Worm (Caenorhabditis elegans) whole organism, L4/young adult: ENCODE results near the gene F35E8.7.
"Not testable (repeated sequence)": the region's sequence is repeated elsewhere in the genome, so short reads cannot be mapped to it uniquely, and the experiment has no call there.

Experiments used
- W03F9.2 ChIP-seq: fragments of 150-350 bp; optimal IDR thresholded peaks from 2 replicates; lab custom pipeline; 2014; ENCODE audit warnings: missing biosample characterization, missing genetic modification characterization
- dao-5 ChIP-seq: sonication (generic microtip); optimal IDR thresholded peaks from 2 replicates; lab custom pipeline; 2016; ENCODE audit warnings: missing genotype, missing genetic modification characterization, moderate library complexity, missing compliant biosample characterization
- him-1 ChIP-seq: sonication (generic microtip); optimal IDR thresholded peaks from 2 replicates; lab custom pipeline; 2016; ENCODE audit warnings: missing genotype, missing genetic modification reagents, missing genetic modification characterization, missing compliant biosample characterization

The F35E8.7 gene

DNA sequence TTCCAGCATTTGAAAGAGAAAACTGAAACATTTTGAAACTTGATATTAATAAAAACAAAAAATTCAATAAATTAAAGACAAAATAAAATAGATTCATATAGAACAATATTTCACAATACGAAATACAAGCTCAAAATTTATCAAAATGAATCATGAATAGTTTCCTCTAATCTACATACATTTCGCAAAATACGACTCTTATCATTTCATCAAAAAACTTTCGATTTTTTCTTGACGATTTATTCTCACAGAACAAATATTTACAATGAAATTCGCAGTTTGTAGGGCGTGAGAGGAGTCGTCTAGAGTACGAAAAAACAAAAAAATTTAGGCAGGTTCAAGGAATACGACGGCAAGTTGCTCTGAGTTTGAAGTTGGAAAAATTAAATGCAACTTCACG lies 23.7 kb upstream of the F35E8.7 start:
- TF ChIP-seq W03F9.2 (tag; lab: Kevin White, UChicago) (no peak), dao-5 (no peak), him-1 (no peak)

DNA sequence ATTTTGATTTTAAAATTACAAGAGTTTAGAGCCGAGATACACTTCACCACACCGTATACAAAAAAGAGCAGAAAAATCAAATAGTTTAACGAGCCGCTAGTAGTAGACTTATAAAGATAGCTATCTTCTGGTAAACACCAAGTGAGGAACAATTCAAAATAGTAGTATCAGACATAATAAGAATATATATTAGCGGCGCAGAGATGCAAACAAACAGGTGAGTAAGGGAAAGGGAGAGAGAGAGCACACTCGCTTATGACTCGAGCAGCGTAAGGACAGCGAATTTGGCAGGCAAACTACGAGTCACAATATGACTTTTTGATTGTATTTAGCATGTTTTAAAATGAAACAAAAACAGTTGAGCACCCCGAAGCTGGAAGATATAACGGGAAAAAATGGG lies 22.5 kb upstream of the F35E8.7 start:
- TF ChIP-seq dao-5 (no peak), W03F9.2 (tag; lab: Kevin White, UChicago) (no peak), him-1 (no peak)

DNA sequence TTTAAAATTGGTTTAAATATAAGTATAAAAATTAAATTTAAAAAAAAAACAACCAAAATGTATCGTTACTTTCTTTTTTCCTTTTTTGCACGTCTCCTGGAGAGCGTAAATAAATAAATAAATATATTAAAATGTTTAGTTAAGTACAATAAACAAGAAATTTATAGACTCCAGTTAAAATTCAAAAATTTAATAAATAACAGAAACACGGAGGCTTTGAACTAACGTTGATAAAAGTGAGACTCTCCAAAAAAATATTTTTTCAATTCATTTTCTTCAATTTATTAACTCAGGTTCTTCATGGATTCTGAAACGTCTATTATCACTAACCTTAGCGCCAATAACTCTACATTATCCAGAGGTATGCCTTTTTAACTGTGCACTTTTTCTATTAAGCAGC lies 22.1 kb upstream of the F35E8.7 start, which contains the start of gene T06C12.12:
Gene T06C12.12 (plus strand): TSS at position 301 of the 400 bp plus-strand sequence.
- TF ChIP-seq him-1 = no peak
- TF ChIP-seq dao-5 = no peak
- no peak for TF ChIP-seq W03F9.2 (tag; lab: Kevin White, UChicago)

DNA sequence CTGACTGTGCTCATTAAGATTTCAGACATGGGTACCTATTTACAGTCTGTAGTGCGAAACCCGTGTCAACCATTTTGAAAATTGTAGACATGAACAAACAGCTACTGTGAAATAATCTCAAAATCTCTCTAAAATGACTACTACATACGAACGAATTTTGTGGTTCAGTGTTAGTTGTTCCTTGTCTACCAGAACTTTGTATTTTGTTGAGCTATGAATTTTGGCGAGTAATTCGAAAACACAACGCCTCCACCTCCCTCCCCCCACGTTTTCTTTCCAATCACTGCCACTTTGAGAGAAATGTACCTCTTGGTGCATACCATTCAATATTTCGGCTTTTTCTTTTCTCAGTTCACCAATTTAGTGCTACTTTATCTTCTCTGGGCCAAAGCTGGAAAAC lies 21.1 kb upstream of the F35E8.7 start, which contains the start of gene T06C12.11:
Gene T06C12.11 (plus strand): TSS at position 301 of the 400 bp plus-strand sequence.
- TF ChIP-seq him-1 (no peak), dao-5 (no peak), W03F9.2 (tag; lab: Kevin White, UChicago) (no peak)

DNA sequence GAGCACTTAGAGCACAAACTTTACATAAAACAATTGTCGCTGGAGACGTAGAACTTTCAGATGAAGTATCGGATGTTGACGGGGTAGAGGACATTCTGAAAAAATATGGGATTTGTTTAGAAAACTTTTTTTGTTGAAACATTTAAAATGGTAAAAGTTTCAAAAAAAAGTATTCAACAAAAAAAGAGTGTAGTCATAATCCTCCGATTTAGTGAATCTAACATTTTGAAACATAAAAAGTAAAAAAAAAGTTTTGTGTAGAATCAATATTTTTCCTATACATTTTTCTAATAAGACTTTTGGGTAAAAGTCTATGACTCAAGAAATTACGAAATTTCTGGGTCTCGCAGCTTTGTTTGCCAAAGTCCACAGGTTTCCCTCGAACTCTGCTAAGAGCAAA lies 17.1 kb upstream of the F35E8.7 start, which contains the start of gene nhr-213:
Gene nhr-213 (minus strand): TSS at position 101 of the 400 bp plus-strand sequence.
- TF ChIP-seq him-1 (no peak), W03F9.2 (tag; lab: Kevin White, UChicago) (no peak), dao-5 (no peak)

DNA sequence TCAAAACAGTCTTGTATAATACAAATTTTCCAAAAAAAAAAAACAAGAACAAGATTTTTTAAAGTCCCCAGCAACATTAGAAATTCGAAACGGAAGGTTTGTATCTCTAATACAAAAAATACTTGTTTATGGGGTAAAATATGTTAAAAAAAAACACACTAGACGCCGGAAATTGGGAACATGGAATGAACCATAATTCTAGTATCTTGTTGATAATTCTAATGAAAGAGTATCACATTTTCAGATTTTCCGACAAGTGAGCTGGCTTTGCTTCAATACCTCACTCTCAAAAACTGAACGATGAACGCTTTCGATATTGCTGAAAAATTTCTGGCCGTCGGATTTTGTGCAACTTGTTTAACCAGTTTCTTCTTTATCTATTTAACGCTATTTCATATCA lies 16.1 kb upstream of the F35E8.7 start, which contains the start of gene str-60:
Gene str-60 (plus strand): TSS at position 301 of the 400 bp plus-strand sequence.
- TF ChIP-seq dao-5 = no peak
- TF ChIP-seq him-1 = no peak
- TF ChIP-seq W03F9.2 (tag; lab: Kevin White, UChicago) = no peak

DNA sequence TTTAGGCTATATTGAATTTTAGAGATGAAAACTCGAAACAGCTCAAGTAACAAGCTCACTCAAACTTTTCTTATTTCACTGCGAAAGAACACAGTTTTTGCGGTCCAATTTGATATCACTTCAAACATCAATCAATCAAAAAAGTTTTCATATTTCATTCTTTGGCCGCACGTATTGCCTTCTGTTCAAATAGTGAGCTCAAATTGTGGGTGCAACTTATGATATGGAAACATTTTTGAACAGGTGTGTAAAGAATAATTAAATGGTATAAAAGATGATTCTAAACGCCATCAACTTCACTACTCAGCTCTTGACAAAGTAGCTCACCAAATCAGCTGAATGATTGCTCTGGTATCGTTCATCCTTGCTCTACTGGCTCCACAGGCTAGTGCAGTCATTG lies 14.1 kb upstream of the F35E8.7 start, which contains the start of gene T06C12.14:
Gene T06C12.14 (plus strand): TSS at position 301 of the 400 bp plus-strand sequence.
- no peak for TF ChIP-seq him-1
- no peak for TF ChIP-seq dao-5
- TF ChIP-seq W03F9.2 (tag; lab: Kevin White, UChicago) = no peak

DNA sequence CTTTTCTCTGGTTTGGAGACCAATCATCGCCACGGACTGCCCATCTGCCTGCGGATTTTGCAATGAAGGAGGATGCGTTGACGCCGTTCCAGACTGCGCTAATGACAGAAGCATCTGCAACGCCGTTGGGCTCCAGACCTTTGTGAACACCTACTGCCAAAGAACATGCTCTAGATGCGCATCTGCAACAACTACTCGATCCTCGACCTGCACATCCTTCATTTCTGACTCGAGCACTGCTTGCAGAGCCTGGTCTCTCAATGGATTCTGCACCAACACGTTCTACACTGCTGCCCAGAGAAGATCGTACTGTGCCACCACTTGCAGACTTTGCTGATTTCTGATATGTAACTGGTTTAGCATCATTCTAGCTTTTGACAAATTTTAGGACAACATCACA lies 13.2 kb upstream of the F35E8.7 start:
- TF ChIP-seq him-1 = no peak

DNA sequence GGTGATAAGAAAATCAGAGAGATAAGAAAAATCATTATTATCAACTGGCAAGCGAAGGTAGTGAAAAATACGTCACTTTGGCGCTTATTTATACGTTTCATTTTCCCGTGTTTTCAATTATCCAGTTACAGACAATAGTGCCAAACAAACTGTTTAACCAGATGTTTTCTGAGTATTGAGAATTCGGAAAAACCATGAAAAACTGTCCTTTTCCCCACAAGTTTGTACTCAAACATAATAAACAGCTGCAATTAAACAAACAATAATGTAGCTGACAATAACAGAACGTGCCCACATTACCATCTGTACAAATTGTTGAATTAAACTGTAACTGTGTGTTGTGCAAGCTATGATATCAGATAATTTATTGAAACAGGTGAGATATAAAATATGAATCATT lies 8.3 kb upstream of the F35E8.7 start, which contains the start of the genes F35E8.1 and F35E8.2:
Gene F35E8.1 (minus strand): TSS at position 101 of the 400 bp plus-strand sequence.
Gene F35E8.2 (plus strand): TSS at position 132 of the 400 bp plus-strand sequence.
- TF ChIP-seq W03F9.2 (tag; lab: Kevin White, UChicago); him-1; dao-5: not testable (repeated sequence)

DNA sequence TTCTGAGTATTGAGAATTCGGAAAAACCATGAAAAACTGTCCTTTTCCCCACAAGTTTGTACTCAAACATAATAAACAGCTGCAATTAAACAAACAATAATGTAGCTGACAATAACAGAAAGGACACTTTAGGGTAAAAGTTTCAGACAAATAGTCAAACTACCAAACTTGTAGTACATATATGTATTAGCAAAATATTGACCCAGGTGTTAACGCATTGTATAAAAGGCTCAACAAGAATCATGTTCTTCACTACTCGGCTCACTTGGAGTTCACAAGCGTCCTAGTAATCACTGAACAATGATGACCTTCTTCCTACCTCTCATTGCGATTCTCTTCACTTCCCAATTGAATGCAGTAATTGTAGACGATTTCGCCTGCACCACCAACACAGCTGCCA lies 2.0 kb upstream of the F35E8.7 start, which contains the start of gene F35E8.6:
Gene F35E8.6 (plus strand): TSS at position 301 of the 400 bp plus-strand sequence.
- TF ChIP-seq W03F9.2 (tag; lab: Kevin White, UChicago) = no peak
- TF ChIP-seq him-1 = no peak
- TF ChIP-seq dao-5 = no peak

DNA sequence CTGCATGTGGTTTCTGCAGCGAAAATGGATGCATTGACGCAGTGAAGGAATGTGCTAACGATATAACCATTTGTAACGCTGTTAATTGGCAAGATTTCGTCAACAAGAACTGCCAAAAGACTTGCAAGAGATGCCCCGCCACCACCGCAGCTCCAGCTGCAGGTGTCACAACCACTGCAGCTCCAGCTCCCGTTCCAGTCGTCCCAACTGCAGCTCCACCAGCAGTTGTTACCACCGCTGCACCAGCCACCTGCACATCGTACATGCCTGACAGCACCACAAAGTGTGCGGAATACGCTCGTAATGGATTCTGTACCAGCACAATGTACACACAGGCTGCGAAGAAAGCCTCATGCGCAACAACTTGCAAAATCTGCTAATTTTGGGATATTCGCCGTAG lies 1.1 kb upstream of the F35E8.7 start:
- TF ChIP-seq W03F9.2 (tag; lab: Kevin White, UChicago) (no peak), him-1 (no peak), dao-5 (no peak)

DNA sequence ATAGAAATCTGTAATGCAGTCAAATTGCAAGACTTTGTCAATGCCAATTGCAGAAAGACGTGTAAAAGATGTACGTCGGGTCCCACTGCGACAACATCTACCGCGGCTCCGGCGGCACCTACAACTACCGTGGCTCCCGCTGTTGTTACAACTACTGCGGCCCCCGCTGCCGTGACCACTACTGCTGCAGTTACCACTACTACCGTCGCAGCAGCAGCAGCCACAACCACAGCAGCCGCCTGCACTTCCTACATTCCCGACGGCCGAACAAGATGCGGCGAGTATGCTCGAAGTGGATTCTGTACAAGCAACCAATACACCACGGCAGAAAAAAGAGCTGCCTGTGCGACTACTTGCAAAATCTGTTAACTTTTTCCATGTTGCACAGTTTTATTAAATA lies 960 bp downstream of the F35E8.7 start:
- TF ChIP-seq W03F9.2 (tag; lab: Kevin White, UChicago) = no peak
- no peak for TF ChIP-seq him-1
- no peak for TF ChIP-seq dao-5

DNA sequence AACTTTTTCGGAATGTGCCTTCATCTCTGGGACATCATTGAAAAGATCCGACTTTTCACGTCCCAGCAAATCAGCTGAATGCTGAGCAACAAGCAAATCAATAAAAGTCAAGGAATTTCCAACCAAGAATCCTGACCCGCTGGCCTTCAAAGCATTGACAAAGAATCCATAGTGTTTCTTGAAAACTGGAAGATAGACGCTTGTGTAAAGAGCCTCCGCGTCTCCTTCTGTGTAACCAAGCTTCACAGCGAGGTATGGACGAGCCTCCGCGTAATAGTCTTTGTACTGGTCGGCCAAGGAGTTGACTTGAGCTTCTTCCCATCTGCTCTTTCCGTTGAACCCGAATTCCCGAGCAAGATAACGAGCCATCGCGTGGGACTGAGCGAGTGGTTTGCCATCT lies 1.5 kb downstream of the F35E8.7 start:
- TF ChIP-seq him-1 (no peak), W03F9.2 (tag; lab: Kevin White, UChicago) (no peak), dao-5 (no peak)

DNA sequence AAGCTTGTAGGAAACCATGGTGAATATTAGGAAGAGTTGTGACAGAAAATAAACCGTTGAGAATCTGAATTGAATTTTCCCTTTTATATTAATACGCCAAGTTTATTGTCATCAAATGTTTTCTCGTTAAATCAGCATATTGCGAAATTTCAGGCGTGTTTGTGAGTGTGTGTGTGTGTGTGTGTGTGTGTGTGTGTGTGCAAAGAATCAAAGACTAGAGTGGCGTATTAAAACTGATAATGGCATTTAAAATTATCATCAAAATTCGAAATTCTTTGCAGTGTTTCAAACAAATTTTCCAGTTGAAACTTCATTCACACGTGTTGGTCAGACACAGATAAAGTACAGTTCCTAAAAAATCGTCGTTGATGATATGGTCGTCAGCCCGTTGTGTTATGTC lies 2.1 kb downstream of the F35E8.7 start, which contains the start of gene gst-38:
Gene gst-38 (minus strand): TSS at position 152 of the 400 bp plus-strand sequence.
- TF ChIP-seq W03F9.2 (tag; lab: Kevin White, UChicago) (no peak), dao-5 (no peak), him-1 (no peak)

DNA sequence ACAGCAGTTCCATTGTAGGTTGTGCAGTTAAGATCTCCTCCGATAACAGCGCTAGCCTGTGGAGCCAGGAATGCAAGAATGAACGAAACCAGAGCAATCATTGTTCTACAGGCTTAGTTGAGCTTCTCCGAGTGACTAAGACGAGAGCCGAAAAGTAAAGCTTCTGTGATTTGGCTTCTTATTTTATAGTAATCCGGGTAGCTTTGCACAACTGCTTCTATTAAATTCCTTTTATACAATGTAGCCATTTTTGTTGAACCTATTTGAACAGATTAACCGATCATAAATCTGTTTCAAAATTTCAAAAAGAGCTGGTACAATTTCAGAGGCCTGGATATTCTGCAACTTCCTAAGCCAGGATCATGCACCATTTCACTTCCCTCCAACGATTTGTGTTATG lies 3.6 kb downstream of the F35E8.7 start, which contains the start of gene F35E8.9:
Gene F35E8.9 (minus strand): TSS at position 101 of the 400 bp plus-strand sequence.
- TF ChIP-seq him-1 (no peak), W03F9.2 (tag; lab: Kevin White, UChicago) (no peak), dao-5 (no peak)

DNA sequence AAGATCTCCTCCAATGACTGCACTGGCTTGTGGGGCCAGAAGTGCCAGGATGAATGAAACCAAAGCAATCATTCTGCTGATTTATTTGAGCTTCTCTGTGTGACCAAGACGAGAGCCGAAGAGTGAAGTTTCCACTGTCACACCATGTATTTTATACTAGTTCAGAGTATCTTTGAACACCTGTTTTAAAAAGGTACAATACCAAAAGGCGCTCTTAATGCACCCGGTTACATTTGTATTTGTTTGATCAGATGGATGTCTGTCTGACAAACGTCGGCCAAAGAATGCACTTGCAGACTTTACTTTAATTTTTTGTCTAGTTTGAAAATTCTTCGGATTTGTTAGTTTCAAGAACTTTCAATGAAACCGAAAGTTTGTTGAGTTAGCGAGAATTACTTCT lies 6.5 kb downstream of the F35E8.7 start, which contains the start of gene F35E8.10:
Gene F35E8.10 (minus strand): TSS at position 101 of the 400 bp plus-strand sequence.
- TF ChIP-seq him-1 (no peak), W03F9.2 (tag; lab: Kevin White, UChicago) (no peak), dao-5 (no peak)
